Fruit fly (Drosophila melanogaster) whole organism, embryonic: ENCODE results near the gene CG32040.

Source experiments
- Aef1 ChIP-seq: fragments of 200-800 bp; sonication (Bioruptor generic); IDR thresholded peaks from 3 replicates; pipeline ENCODE4 v1.3.6; 2022; ENCODE audit warnings: missing biosample characterization, missing genetic modification characterization
- Awh ChIP-seq: fragments of 200-800 bp; sonication (Bioruptor generic); IDR thresholded peaks from 2 replicates; pipeline ENCODE4, ENCODE4 v1.3.6; 2022; ENCODE audit warnings: missing biosample characterization, missing genetic modification characterization
- CG12104 ChIP-seq: fragments of 200-800 bp; sonication (Bioruptor generic); optimal IDR thresholded peaks from 3 replicates; lab custom pipeline; 2016; ENCODE audit warnings: missing biosample characterization, missing genetic modification characterization
- CG13424 ChIP-seq: fragments of 200-800 bp; sonication (Bioruptor generic); optimal IDR thresholded peaks from 2 replicates; lab custom pipeline; 2019; ENCODE audit warnings: missing biosample characterization, mild to moderate bottlenecking, missing genetic modification characterization, moderate library complexity
- CG14667 ChIP-seq: fragments of 200-800 bp; sonication (Bioruptor generic); IDR thresholded peaks from 2 replicates; pipeline ENCODE4 v1.3.6; 2022; ENCODE audit warnings: missing biosample characterization, missing genetic modification characterization
- CG1529 ChIP-seq: fragments of 200-800 bp; sonication (Bioruptor generic); optimal IDR thresholded peaks from 3 replicates; lab custom pipeline; 2018; ENCODE audit warnings: missing biosample characterization, missing genetic modification characterization
- CG18619 ChIP-seq: fragments of 200-800 bp; sonication (Bioruptor generic); optimal IDR thresholded peaks from 3 replicates; lab custom pipeline; 2017; ENCODE audit warnings: missing biosample characterization, mild to moderate bottlenecking, missing genetic modification characterization
- CG2120 ChIP-seq: fragments of 200-800 bp; sonication (Bioruptor generic); optimal IDR thresholded peaks from 3 replicates; lab custom pipeline; 2016; ENCODE audit warnings: missing biosample characterization, missing genetic modification characterization
- CG2678 ChIP-seq: fragments of 200-800 bp; sonication (Bioruptor generic); optimal IDR thresholded peaks from 3 replicates; lab custom pipeline; 2019; ENCODE audit warnings: missing biosample characterization, mild to moderate bottlenecking, missing genetic modification characterization, moderate library complexity
- CG34422 ChIP-seq: fragments of 200-800 bp; sonication (Bioruptor generic); IDR thresholded peaks from 3 replicates; pipeline ENCODE4 v1.3.6; 2022; ENCODE audit warnings: missing biosample characterization, missing genetic modification characterization
- CG3847 ChIP-seq: fragments of 200-800 bp; sonication (Bioruptor generic); IDR thresholded peaks from 2 replicates; pipeline ENCODE4 v1.3.6; 2022; ENCODE audit warnings: missing biosample characterization, missing genetic modification characterization
- CG4730 ChIP-seq: fragments of 200-800 bp; sonication (Bioruptor generic); IDR thresholded peaks from 2 replicates; pipeline ENCODE4 v1.3.6; 2022; ENCODE audit warnings: missing biosample characterization, missing genetic modification characterization
- CG6791 ChIP-seq: fragments of 200-800 bp; sonication (Bioruptor generic); IDR thresholded peaks from 3 replicates; pipeline ENCODE4 v1.3.6; 2022; ENCODE audit warnings: missing biosample characterization, missing genetic modification characterization; ENCODE audit not compliant: partially characterized antibody
- CG6854 ChIP-seq: fragments of 200-800 bp; sonication (Bioruptor generic); optimal IDR thresholded peaks from 3 replicates; lab custom pipeline; 2017; ENCODE audit warnings: missing biosample characterization, mild to moderate bottlenecking, missing genetic modification characterization
- CG7357 ChIP-seq: fragments of 200-800 bp; sonication (Bioruptor generic); IDR thresholded peaks from 3 replicates; pipeline ENCODE4 v1.3.6; 2022; ENCODE audit warnings: missing biosample characterization, missing genetic modification characterization
- CG7786 ChIP-seq: fragments of 200-800 bp; sonication (Bioruptor generic); optimal IDR thresholded peaks from 2 replicates; lab custom pipeline; 2016; ENCODE audit warnings: missing biosample characterization, missing genetic modification characterization
- CG8765 ChIP-seq: fragments of 200-800 bp; sonication (Bioruptor generic); IDR thresholded peaks from 2 replicates; pipeline ENCODE4 v1.3.6; 2022; ENCODE audit warnings: missing biosample characterization, missing genetic modification characterization
- CHES-1-like ChIP-seq: fragments of 200-800 bp; sonication (Bioruptor generic); optimal IDR thresholded peaks from 2 replicates; lab custom pipeline; 2016; ENCODE audit warnings: missing biosample characterization, missing genetic modification characterization
- D19B ChIP-seq: fragments of 200-800 bp; sonication (Bioruptor generic); optimal IDR thresholded peaks from 2 replicates; lab custom pipeline; 2017; ENCODE audit warnings: missing biosample characterization, mild to moderate bottlenecking, missing genetic modification characterization
- Drgx ChIP-seq: fragments of 200-800 bp; sonication (Bioruptor generic); IDR thresholded peaks from 2 replicates; pipeline ENCODE4 v1.3.6; 2022; ENCODE audit warnings: missing biosample characterization, missing genetic modification characterization
- Eip74EF ChIP-seq, 2 experiments: fragments of 200-800 bp in 1 of 2; fragments of >200 bp in 1 of 2; sonication (Bioruptor generic) in 1 of 2; optimal IDR thresholded peaks; 2 replicates each; lab custom pipeline; 2017 to 2019; ENCODE audit warnings: missing biosample characterization in 2 of 2, missing genetic modification characterization in 2 of 2, mild to moderate bottlenecking in 1 of 2, moderate library complexity in 1 of 2
- H15 ChIP-seq: fragments of 200-800 bp; sonication (Bioruptor generic); IDR thresholded peaks from 3 replicates; pipeline ENCODE4 v1.3.6; 2022; ENCODE audit warnings: missing biosample characterization, missing genetic modification characterization
- Hand ChIP-seq: fragments of 200-800 bp; sonication (Bioruptor generic); optimal IDR thresholded peaks from 2 replicates; lab custom pipeline; 2017; ENCODE audit warnings: mild to moderate bottlenecking, missing biosample characterization, missing genetic modification reagents, missing genetic modification characterization
- MTF-1 ChIP-seq: fragments of 200-800 bp; sonication (Bioruptor generic); optimal IDR thresholded peaks from 2 replicates; lab custom pipeline; 2018; ENCODE audit warnings: missing biosample characterization, mild to moderate bottlenecking, missing genetic modification characterization, borderline replicate concordance
- Mad ChIP-seq: fragments of 200-800 bp; sonication (Bioruptor generic); optimal IDR thresholded peaks from 2 replicates; lab custom pipeline; 2016; ENCODE audit warnings: missing biosample characterization, missing genetic modification characterization
- NK7.1 ChIP-seq: fragments of 200-800 bp; sonication (Bioruptor generic); optimal IDR thresholded peaks from 3 replicates; lab custom pipeline; 2016; ENCODE audit warnings: missing biosample characterization, missing genetic modification characterization
- Nf-YB ChIP-seq: fragments of 200-800 bp; sonication (Bioruptor generic); optimal IDR thresholded peaks from 3 replicates; lab custom pipeline; 2019; ENCODE audit warnings: missing biosample characterization, mild to moderate bottlenecking, missing genetic modification characterization, moderate library complexity
- Opbp ChIP-seq: fragments of 200-800 bp; sonication (Bioruptor generic); IDR thresholded peaks from 3 replicates; pipeline ENCODE4 v1.3.6; 2022; ENCODE audit warnings: missing biosample characterization, missing genetic modification characterization; ENCODE audit not compliant: partially characterized antibody
- Ravus ChIP-seq: fragments of 200-800 bp; sonication (Bioruptor generic); IDR thresholded peaks from 2 replicates; pipeline ENCODE4 v1.3.6; 2022; ENCODE audit warnings: missing biosample characterization, missing genetic modification characterization
- Rfx ChIP-seq: fragments of 200-800 bp; sonication (Bioruptor generic); IDR thresholded peaks from 2 replicates; pipeline ENCODE4 v1.3.6; 2022; ENCODE audit warnings: missing biosample characterization, missing genetic modification characterization
- Sry-δ ChIP-seq: fragments of 200-800 bp; sonication (Bioruptor generic); optimal IDR thresholded peaks from 2 replicates; lab custom pipeline; 2016; ENCODE audit warnings: missing biosample characterization, missing genetic modification characterization
- al ChIP-seq: fragments of 200-800 bp; sonication (Bioruptor generic); IDR thresholded peaks from 2 replicates; pipeline ENCODE4 v1.3.6; 2022; ENCODE audit warnings: missing biosample characterization, missing genetic modification characterization
- amos ChIP-seq: fragments of 200-800 bp; sonication (Bioruptor generic); IDR thresholded peaks from 2 replicates; pipeline ENCODE4 v1.3.6; 2022; ENCODE audit warnings: missing biosample characterization, missing genetic modification characterization; ENCODE audit not compliant: partially characterized antibody
- da ChIP-seq: fragments of 200-800 bp; sonication (Bioruptor generic); optimal IDR thresholded peaks from 2 replicates; lab custom pipeline; 2016; ENCODE audit warnings: missing biosample characterization, missing genetic modification characterization
- ewg ChIP-seq: fragments of 200-800 bp; sonication (Bioruptor generic); optimal IDR thresholded peaks from 3 replicates; lab custom pipeline; 2017; ENCODE audit warnings: mild to moderate bottlenecking, missing biosample characterization, missing genetic modification reagents, missing genetic modification characterization
- fd3F ChIP-seq: fragments of 200-800 bp; sonication (Bioruptor generic); optimal IDR thresholded peaks from 2 replicates; lab custom pipeline; 2018; ENCODE audit warnings: missing biosample characterization, mild to moderate bottlenecking, missing genetic modification characterization, moderate library complexity
- grau ChIP-seq: fragments of 200-800 bp; optimal IDR thresholded peaks from 3 replicates; lab custom pipeline; 2019; ENCODE audit warnings: missing biosample characterization, mild to moderate bottlenecking, missing genetic modification characterization, moderate library complexity
- her ChIP-seq: fragments of 200-800 bp; sonication (Bioruptor generic); optimal IDR thresholded peaks from 2 replicates; lab custom pipeline; 2016; ENCODE audit warnings: missing biosample characterization, missing genetic modification characterization
- lab ChIP-seq: fragments of 200-800 bp; sonication (Bioruptor generic); optimal IDR thresholded peaks from 3 replicates; lab custom pipeline; 2017; ENCODE audit warnings: missing biosample characterization, missing genetic modification characterization, mild to moderate bottlenecking, moderate library complexity, missing genetic modification reagents
- lilli ChIP-seq: fragments of 200-800 bp; sonication (Bioruptor generic); optimal IDR thresholded peaks from 3 replicates; lab custom pipeline; 2016; ENCODE audit warnings: missing biosample characterization, missing genetic modification characterization
- nmo ChIP-seq: fragments of 200-800 bp; sonication (Bioruptor generic); optimal IDR thresholded peaks from 2 replicates; lab custom pipeline; 2018; ENCODE audit warnings: missing biosample characterization, mild to moderate bottlenecking, missing genetic modification characterization, moderate library complexity
- oc ChIP-seq: fragments of 200-800 bp; sonication (Bioruptor generic); optimal IDR thresholded peaks from 2 replicates; lab custom pipeline; 2018; ENCODE audit warnings: missing biosample characterization, mild to moderate bottlenecking, missing genetic modification characterization, moderate library complexity
- repo ChIP-seq: fragments of 200-800 bp; sonication (Bioruptor generic); optimal IDR thresholded peaks from 2 replicates; lab custom pipeline; 2016; ENCODE audit warnings: missing biosample characterization, missing genetic modification characterization
- row ChIP-seq: fragments of 200-800 bp; sonication (Bioruptor generic); IDR thresholded peaks from 3 replicates; pipeline ENCODE4 v1.3.6; 2022; ENCODE audit warnings: missing biosample characterization, missing genetic modification characterization
- slbo ChIP-seq: fragments of 200-800 bp; sonication (Bioruptor generic); IDR thresholded peaks from 2 replicates; pipeline ENCODE4 v1.3.6; 2022; ENCODE audit warnings: missing biosample characterization, missing genetic modification characterization
- tgo ChIP-seq: fragments of 200-800 bp; sonication (Bioruptor generic); IDR thresholded peaks from 3 replicates; pipeline ENCODE4 v1.3.6; 2022; ENCODE audit warnings: missing biosample characterization, missing genetic modification characterization
- tup ChIP-seq: fragments of 200-800 bp; sonication (Bioruptor generic); optimal IDR thresholded peaks from 2 replicates; lab custom pipeline; 2016; ENCODE audit warnings: missing biosample characterization, mild to moderate bottlenecking, missing genetic modification characterization, moderate library complexity
- twi ChIP-seq: fragments of 200-800 bp; optimal IDR thresholded peaks from 2 replicates; lab custom pipeline; 2019; ENCODE audit warnings: missing biosample characterization, mild to moderate bottlenecking, missing genetic modification characterization, moderate library complexity
- vvl ChIP-seq: fragments of 200-800 bp; sonication (Bioruptor generic); IDR thresholded peaks from 2 replicates; pipeline ENCODE4 v1.3.6; 2022; ENCODE audit warnings: missing biosample characterization, missing genetic modification characterization

Gene CG32040

DNA sequence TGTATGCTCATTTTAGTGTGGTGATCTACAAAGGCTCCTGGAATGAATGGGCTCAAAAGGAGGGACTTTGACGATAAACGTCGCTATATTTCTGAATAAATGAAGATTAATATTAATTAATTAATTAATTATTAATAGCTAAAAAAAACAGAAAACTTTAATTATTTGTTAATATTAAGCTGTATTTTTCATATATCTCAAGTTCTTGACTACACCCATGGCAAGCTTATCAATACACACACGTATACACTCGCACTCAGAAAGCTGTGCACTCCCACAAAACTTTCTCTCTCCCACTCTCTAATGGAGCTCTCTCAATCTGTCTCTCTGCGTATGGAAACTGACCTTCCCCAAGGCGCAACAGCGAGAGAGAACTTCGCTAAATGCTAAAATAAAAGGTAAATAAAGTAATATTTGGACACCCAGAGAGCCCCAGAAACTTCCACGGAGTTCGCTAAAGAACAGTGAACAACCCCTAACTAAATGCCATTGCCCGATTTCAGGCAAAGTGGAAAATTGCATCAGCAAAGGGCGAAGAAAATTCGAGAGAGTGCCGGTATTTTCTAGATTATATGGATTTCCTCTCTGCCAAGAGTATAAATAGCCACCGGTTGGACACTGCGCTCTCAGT, 19.7 kb downstream of the CG32040 start (continued):
- TF ChIP-seq slbo (GFP tag; lab: Robert Waterston, UW): peak; percentile 69
- TF ChIP-seq CG6791 (GFP tag; lab: Robert Waterston, UW): no peak
- peak; percentile 45 for TF ChIP-seq Aef1
- TF ChIP-seq tup (GFP tag; lab: Kevin White, UChicago): no peak
- TF ChIP-seq CG34422 (GFP tag; lab: Robert Waterston, UW): peak; percentile 67; the same call in 1 of the 3 replicates
- peak; percentile 60 for TF ChIP-seq ewg (GFP tag; lab: Kevin White, UChicago)
- peak; percentile 64 for TF ChIP-seq CG1529 (GFP tag; lab: Kevin White, UChicago)
- peak; percentile 49 for TF ChIP-seq MTF-1 (GFP tag; lab: Kevin White, UChicago)
- TF ChIP-seq Eip74EF (GFP tag; optimal IDR thresholded peaks at IDR 0.05; lab: Kevin White, UChicago): peak in 1 of 2 experiments; percentile 53
- peak; percentile 66 for TF ChIP-seq CG6854 (GFP tag; lab: Kevin White, UChicago)
- peak; percentile 71 for TF ChIP-seq CG2120 (GFP tag; lab: Kevin White, UChicago)
- peak; percentile 26 for TF ChIP-seq lilli (GFP tag; lab: Kevin White, UChicago)
- TF ChIP-seq CG7357 (GFP tag; lab: Robert Waterston, UW): no peak
- no peak for TF ChIP-seq twi
- no peak for TF ChIP-seq repo (GFP tag; lab: Kevin White, UChicago)
- TF ChIP-seq Awh: peak; percentile 87
- no peak for TF ChIP-seq amos (GFP tag; lab: Robert Waterston, UW)
- 0 out of 2 replicates have a peak, but pooled peaks have one; percentile 20 for TF ChIP-seq CG3847 (GFP tag; lab: Robert Waterston, UW)
- TF ChIP-seq vvl (GFP tag; lab: Robert Waterston, UW): peak; percentile 94
- no peak for TF ChIP-seq NK7.1 (GFP tag; lab: Kevin White, UChicago)
- TF ChIP-seq CG2678 (tag; lab: Kevin White, UChicago): peak; percentile 84
- TF ChIP-seq H15 (GFP tag; lab: Robert Waterston, UW): peak; percentile 62; the same call in 1 of the 3 replicates
- no peak for TF ChIP-seq her (GFP tag; lab: Kevin White, UChicago)
- TF ChIP-seq CG18619 (GFP tag; lab: Kevin White, UChicago): peak; percentile 48
- peak; percentile 45; the same call in 1 of the 3 replicates for TF ChIP-seq Opbp
- TF ChIP-seq al: no peak
- TF ChIP-seq D19B: peak; percentile 29
- 0 out of 2 replicates have a peak, but pooled peaks have one; percentile 23 for TF ChIP-seq CG14667 (GFP tag; lab: Robert Waterston, UW)
- no peak for TF ChIP-seq da (GFP tag; lab: Kevin White, UChicago)
- TF ChIP-seq tgo: peak; percentile 67; the same call in 2 of the 3 replicates
- peak; percentile 86 for TF ChIP-seq Rfx (GFP tag; lab: Robert Waterston, UW)
- TF ChIP-seq CG12104 (GFP tag; lab: Kevin White, UChicago): no peak
- TF ChIP-seq Sry-δ: no peak
- TF ChIP-seq Hand (GFP tag; lab: Kevin White, UChicago): peak; percentile 67
- TF ChIP-seq fd3F (GFP tag; lab: Kevin White, UChicago): peak; percentile 4
- no peak for TF ChIP-seq CG8765 (GFP tag; lab: Robert Waterston, UW)
- peak; percentile 77 for TF ChIP-seq CG13424
- peak; percentile 54 for TF ChIP-seq nmo
- TF ChIP-seq grau (tag; lab: Kevin White, UChicago): peak; percentile 56
- TF ChIP-seq Mad: peak; percentile 47
- TF ChIP-seq row (GFP tag; lab: Robert Waterston, UW): peak; percentile 66
- TF ChIP-seq lab: peak; percentile 88
- peak; percentile 82 for TF ChIP-seq oc
- peak; percentile 26; the same call in 1 of the 2 replicates for TF ChIP-seq Ravus (GFP tag; lab: Robert Waterston, UW)
- TF ChIP-seq Nf-YB: peak; percentile 30
- TF ChIP-seq CG4730 (GFP tag; lab: Robert Waterston, UW): peak; percentile 45; the same call in 1 of the 2 replicates
- TF ChIP-seq CHES-1-like (GFP tag; lab: Kevin White, UChicago): no peak
- TF ChIP-seq CG7786 (GFP tag; lab: Kevin White, UChicago): no peak
- TF ChIP-seq Drgx (GFP tag; lab: Robert Waterston, UW): peak; percentile 88
